Fruit fly (Drosophila melanogaster) whole organism, embryonic: Measurements from ENCODE around the gene mRpL32.

Experiments used
- Ada2b ChIP-seq: fragments of 200-800 bp; sonication (Bioruptor generic); IDR thresholded peaks from 2 replicates; pipeline ENCODE4 v1.3.6; 2022; ENCODE audit warnings: missing biosample characterization, missing genetic modification characterization
- Aef1 ChIP-seq: fragments of 200-800 bp; sonication (Bioruptor generic); IDR thresholded peaks from 3 replicates; pipeline ENCODE4 v1.3.6; 2022; ENCODE audit warnings: missing biosample characterization, missing genetic modification characterization
- Bgb ChIP-seq: fragments of 200-800 bp; sonication (Bioruptor generic); IDR thresholded peaks from 2 replicates; pipeline ENCODE4 v1.3.6; 2022; ENCODE audit warnings: missing biosample characterization, missing genetic modification characterization; ENCODE audit not compliant: partially characterized antibody
- CG12104 ChIP-seq: fragments of 200-800 bp; sonication (Bioruptor generic); optimal IDR thresholded peaks from 3 replicates; lab custom pipeline; 2016; ENCODE audit warnings: missing biosample characterization, missing genetic modification characterization
- CG17328 ChIP-seq: fragments of 200-800 bp; sonication (Bioruptor generic); IDR thresholded peaks from 2 replicates; pipeline ENCODE4 v1.3.6; 2022; ENCODE audit warnings: missing biosample characterization, missing genetic modification characterization
- CG2875 ChIP-seq: fragments of 200-800 bp; sonication (Bioruptor generic); optimal IDR thresholded peaks from 2 replicates; lab custom pipeline; 2017; ENCODE audit warnings: missing biosample characterization, mild to moderate bottlenecking, missing genetic modification characterization, missing genetic modification reagents
- CG32767 ChIP-seq: fragments of 200-800 bp; sonication (Bioruptor generic); IDR thresholded peaks from 2 replicates; pipeline ENCODE4 v1.3.6; 2022; ENCODE audit warnings: missing biosample characterization, missing genetic modification characterization
- CG34422 ChIP-seq: fragments of 200-800 bp; sonication (Bioruptor generic); IDR thresholded peaks from 3 replicates; pipeline ENCODE4 v1.3.6; 2022; ENCODE audit warnings: missing biosample characterization, missing genetic modification characterization
- CG6654 ChIP-seq: fragments of 200-800 bp; sonication (Bioruptor generic); optimal IDR thresholded peaks from 2 replicates; lab custom pipeline; 2017; ENCODE audit warnings: missing biosample characterization, mild to moderate bottlenecking, missing genetic modification characterization
- CG7839 ChIP-seq: fragments of 200-800 bp; sonication (Bioruptor generic); optimal IDR thresholded peaks from 3 replicates; lab custom pipeline; 2018; ENCODE audit warnings: missing biosample characterization, mild to moderate bottlenecking, missing genetic modification characterization, moderate library complexity
- CG8089 ChIP-seq: fragments of 200-800 bp; sonication (Bioruptor generic); optimal IDR thresholded peaks from 3 replicates; lab custom pipeline; 2016; ENCODE audit warnings: missing biosample characterization, missing genetic modification characterization
- CG8359 ChIP-seq: fragments of 200-800 bp; sonication (Bioruptor generic); optimal IDR thresholded peaks from 2 replicates; lab custom pipeline; 2017; ENCODE audit warnings: missing biosample characterization, mild to moderate bottlenecking, missing genetic modification characterization, borderline replicate concordance
- CG8944 ChIP-seq: fragments of 200-800 bp; sonication (Bioruptor generic); optimal IDR thresholded peaks from 3 replicates; lab custom pipeline; 2016; ENCODE audit warnings: missing biosample characterization, missing genetic modification characterization
- D19A ChIP-seq: fragments of 200-800 bp; optimal IDR thresholded peaks from 3 replicates; lab custom pipeline; 2019; ENCODE audit warnings: missing biosample characterization, mild to moderate bottlenecking, missing genetic modification characterization, moderate library complexity
- D19B ChIP-seq: fragments of 200-800 bp; sonication (Bioruptor generic); optimal IDR thresholded peaks from 2 replicates; lab custom pipeline; 2017; ENCODE audit warnings: missing biosample characterization, mild to moderate bottlenecking, missing genetic modification characterization
- Dbx ChIP-seq: fragments of 200-800 bp; sonication (Bioruptor generic); IDR thresholded peaks from 3 replicates; pipeline ENCODE4 v1.3.6; 2022; ENCODE audit warnings: missing biosample characterization, missing genetic modification characterization
- Dll ChIP-seq: fragments of 200-800 bp; sonication (Bioruptor generic); IDR thresholded peaks from 4 replicates; pipeline ENCODE4 v1.3.6; 2022; ENCODE audit warnings: missing biosample characterization, missing genetic modification characterization; ENCODE audit not compliant: partially characterized antibody
- Ets97D ChIP-seq: fragments of 200-800 bp; sonication (Bioruptor generic); optimal IDR thresholded peaks from 3 replicates; lab custom pipeline; 2016; ENCODE audit warnings: missing biosample characterization, missing genetic modification characterization
- H15 ChIP-seq: fragments of 200-800 bp; sonication (Bioruptor generic); IDR thresholded peaks from 3 replicates; pipeline ENCODE4 v1.3.6; 2022; ENCODE audit warnings: missing biosample characterization, missing genetic modification characterization
- HmgD ChIP-seq: fragments of 200-800 bp; sonication (Bioruptor generic); optimal IDR thresholded peaks from 3 replicates; lab custom pipeline; 2016; ENCODE audit warnings: missing biosample characterization, missing genetic modification characterization
- Hr78 ChIP-seq, 2 experiments: fragments of 200-800 bp in 1 of 2; fragments of >200 bp in 1 of 2; sonication (Bioruptor generic) in 1 of 2; optimal IDR thresholded peaks; 2 replicates each; lab custom pipeline; 2017 to 2019; ENCODE audit warnings: missing biosample characterization in 2 of 2, missing genetic modification characterization in 2 of 2, mild to moderate bottlenecking in 1 of 2, moderate library complexity in 1 of 2
- Hsf ChIP-seq: fragments of 200-800 bp; sonication (Bioruptor generic); optimal IDR thresholded peaks from 3 replicates; lab custom pipeline; 2016; ENCODE audit warnings: missing biosample characterization, missing genetic modification characterization
- Lim3 ChIP-seq: fragments of 200-800 bp; sonication (Bioruptor generic); IDR thresholded peaks from 2 replicates; pipeline ENCODE4 v1.3.6; 2022; ENCODE audit warnings: missing biosample characterization, missing genetic modification characterization
- TFAM ChIP-seq: fragments of 200-800 bp; sonication (Bioruptor generic); optimal IDR thresholded peaks from 2 replicates; lab custom pipeline; 2017; ENCODE audit warnings: missing biosample characterization, missing genetic modification characterization, inconsistent platforms
- Trl ChIP-seq, 3 experiments: fragments of >200 bp in 2 of 3; fragments of 200-800 bp in 1 of 3; sonication (Bioruptor generic) in 1 of 3; optimal IDR thresholded peaks; 2 replicates in 1 of 3; 3 replicates in 2 of 3; lab custom pipeline; 2016 to 2017; ENCODE audit warnings: missing biosample characterization in 1 of 3, missing genetic modification characterization in 1 of 3
- Xrp1 ChIP-seq: fragments of 200-800 bp; sonication (Bioruptor generic); IDR thresholded peaks from 2 replicates; pipeline ENCODE4 v1.3.6; 2022; ENCODE audit warnings: missing biosample characterization, missing genetic modification characterization
- abd-A ChIP-seq: fragments of 200-800 bp; sonication (Bioruptor generic); optimal IDR thresholded peaks from 3 replicates; lab custom pipeline; 2019; ENCODE audit warnings: missing biosample characterization, mild to moderate bottlenecking, missing genetic modification characterization, moderate library complexity
- ac ChIP-seq: fragments of 200-800 bp; sonication (Bioruptor generic); optimal IDR thresholded peaks from 3 replicates; lab custom pipeline; 2017; ENCODE audit warnings: missing biosample characterization, mild to moderate bottlenecking, missing genetic modification characterization
- bbx ChIP-seq: fragments of 200-800 bp; sonication (Bioruptor generic); IDR thresholded peaks from 2 replicates; pipeline ENCODE4 v1.3.6; 2022; ENCODE audit warnings: missing biosample characterization, missing genetic modification characterization; ENCODE audit not compliant: partially characterized antibody
- cad ChIP-seq: fragments of >200 bp; optimal IDR thresholded peaks from 2 replicates; lab custom pipeline; 2017; ENCODE audit warnings: missing biosample characterization, missing genetic modification characterization
- cato ChIP-seq: fragments of 200-800 bp; sonication (Bioruptor generic); optimal IDR thresholded peaks from 2 replicates; lab custom pipeline; 2016; ENCODE audit warnings: missing biosample characterization, missing genetic modification characterization, borderline replicate concordance
- chinmo ChIP-seq: fragments of 200-800 bp; sonication (Bioruptor generic); IDR thresholded peaks from 4 replicates; pipeline ENCODE4 v1.3.6; 2022; ENCODE audit warnings: missing biosample characterization, missing genetic modification characterization; ENCODE audit not compliant: partially characterized antibody
- chm ChIP-seq: fragments of 200-800 bp; sonication (Bioruptor generic); IDR thresholded peaks from 2 replicates; pipeline ENCODE4 v1.3.6; 2022; ENCODE audit warnings: missing biosample characterization, missing genetic modification characterization
- dimm ChIP-seq: fragments of 200-800 bp; sonication (Bioruptor generic); IDR thresholded peaks from 2 replicates; pipeline ENCODE4 v1.3.6; 2022; ENCODE audit warnings: missing biosample characterization, missing genetic modification characterization
- dpn ChIP-seq, 2 experiments: fragments of 200-800 bp; sonication (Bioruptor generic); optimal IDR thresholded peaks; 3 replicates each; lab custom pipeline; 2016; ENCODE audit warnings: missing biosample characterization in 2 of 2, missing genetic modification characterization in 2 of 2
- esg ChIP-seq: fragments of 200-800 bp; sonication (Bioruptor generic); conservative IDR thresholded peaks from 2 replicates; pipeline ENCODE4 v1.3.6; 2022; ENCODE audit warnings: missing biosample characterization, missing genetic modification characterization
- fd3F ChIP-seq: fragments of 200-800 bp; sonication (Bioruptor generic); optimal IDR thresholded peaks from 2 replicates; lab custom pipeline; 2018; ENCODE audit warnings: missing biosample characterization, mild to moderate bottlenecking, missing genetic modification characterization, moderate library complexity
- fru ChIP-seq: fragments of >200 bp; optimal IDR thresholded peaks from 2 replicates; lab custom pipeline; 2017
- gsb ChIP-seq: fragments of 200-800 bp; sonication (Bioruptor generic); IDR thresholded peaks from 2 replicates; pipeline ENCODE4 v1.3.6; 2022; ENCODE audit warnings: missing biosample characterization, missing genetic modification characterization
- hth ChIP-seq: fragments of >200 bp; optimal IDR thresholded peaks from 2 replicates; lab custom pipeline; 2017; ENCODE audit warnings: inconsistent platforms
- jumu ChIP-seq: fragments of 200-800 bp; sonication (Bioruptor generic); optimal IDR thresholded peaks from 3 replicates; lab custom pipeline; 2016; ENCODE audit warnings: missing biosample characterization, missing genetic modification characterization
- lbe ChIP-seq: fragments of 200-800 bp; sonication (Bioruptor generic); optimal IDR thresholded peaks from 2 replicates; lab custom pipeline; 2016; ENCODE audit warnings: missing biosample characterization, mild to moderate bottlenecking, missing genetic modification characterization
- mirr ChIP-seq: fragments of 200-800 bp; sonication (Bioruptor generic); optimal IDR thresholded peaks from 3 replicates; lab custom pipeline; 2018; ENCODE audit warnings: missing biosample characterization, mild to moderate bottlenecking, missing genetic modification characterization
- oc ChIP-seq: fragments of 200-800 bp; sonication (Bioruptor generic); optimal IDR thresholded peaks from 2 replicates; lab custom pipeline; 2018; ENCODE audit warnings: missing biosample characterization, mild to moderate bottlenecking, missing genetic modification characterization, moderate library complexity
- salm ChIP-seq: fragments of 200-800 bp; sonication (Bioruptor generic); optimal IDR thresholded peaks from 2 replicates; lab custom pipeline; 2018; ENCODE audit warnings: missing biosample characterization, mild to moderate bottlenecking, missing genetic modification characterization
- sd ChIP-seq: fragments of 200-800 bp; sonication (Bioruptor generic); optimal IDR thresholded peaks from 3 replicates; lab custom pipeline; 2018; ENCODE audit warnings: missing biosample characterization, mild to moderate bottlenecking, missing genetic modification characterization, moderate library complexity
- sens-2 ChIP-seq: fragments of 200-800 bp; sonication (Bioruptor generic); IDR thresholded peaks from 2 replicates; pipeline ENCODE4 v1.3.6; 2022; ENCODE audit warnings: missing biosample characterization, missing genetic modification characterization
- sim ChIP-seq: fragments of 200-800 bp; sonication (Bioruptor generic); IDR thresholded peaks from 2 replicates; pipeline ENCODE4 v1.3.6; 2022; ENCODE audit warnings: missing biosample characterization, missing genetic modification characterization
- ttk ChIP-seq: fragments of 200-800 bp; sonication (Bioruptor generic); IDR thresholded peaks from 2 replicates; pipeline ENCODE4 v2.1.2; 2022; ENCODE audit warnings: missing biosample characterization, missing genetic modification characterization
- wek ChIP-seq: fragments of 200-800 bp; sonication (Bioruptor generic); optimal IDR thresholded peaks from 3 replicates; lab custom pipeline; 2018; ENCODE audit warnings: missing biosample characterization, mild to moderate bottlenecking, missing genetic modification characterization, moderate library complexity
- wor ChIP-seq: fragments of 200-800 bp; sonication (Bioruptor generic); IDR thresholded peaks from 2 replicates; pipeline ENCODE4 v1.3.6; 2022; ENCODE audit warnings: missing biosample characterization, missing genetic modification characterization

The mRpL32 gene

DNA sequence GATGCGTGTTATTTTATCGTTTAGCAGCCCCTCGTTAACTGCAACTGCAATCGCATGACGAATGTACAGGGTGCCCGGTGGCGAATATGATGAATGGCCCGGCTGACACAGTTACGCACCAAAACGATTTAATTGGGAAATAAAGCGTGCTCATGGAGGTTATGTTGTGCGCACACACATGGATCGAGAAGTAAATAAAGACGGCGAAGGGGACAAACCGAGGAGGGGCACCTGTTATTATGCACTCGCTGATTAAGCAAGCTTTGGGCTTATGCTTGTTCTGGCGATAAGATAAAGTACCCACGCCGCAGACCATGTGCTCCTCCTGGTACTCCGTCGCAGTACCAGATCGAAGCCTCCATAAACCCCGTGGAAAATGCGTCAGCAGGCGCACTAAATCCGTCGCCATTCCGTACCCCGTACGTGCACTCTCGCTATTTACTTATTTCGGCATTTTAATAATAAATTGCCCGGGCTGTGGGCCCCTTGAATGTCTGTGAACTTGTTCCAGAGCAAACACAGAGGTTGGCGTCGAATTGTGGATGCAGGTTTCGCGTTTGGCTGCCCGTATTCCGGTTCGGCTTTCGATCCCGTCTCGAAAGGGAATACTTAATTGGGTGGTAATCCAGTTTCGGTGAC, 27.5 kb upstream of the mRpL32 start (continued):
- TF ChIP-seq HmgD (GFP tag; lab: Kevin White, UChicago) (no peak), cato (GFP tag; lab: Kevin White, UChicago) (no peak), CG32767 (GFP tag; lab: Robert Waterston, UW) (no peak), CG34422 (GFP tag; lab: Robert Waterston, UW) (peak; percentile 39; the same call in 1 of the 3 replicates), wor (GFP tag; lab: Robert Waterston, UW) (no peak), chm (GFP tag; lab: Robert Waterston, UW) (no peak), CG6654 (GFP tag; lab: Kevin White, UChicago) (no peak), chinmo (GFP tag; lab: Robert Waterston, UW) (no peak), CG7839 (tag; lab: Kevin White, UChicago) (no peak), Hr78 (GFP tag; optimal IDR thresholded peaks at IDR 0.05; lab: Kevin White, UChicago) (peak in 1 of 2 experiments; percentile 5), CG8359 (GFP tag; lab: Kevin White, UChicago) (no peak), sim (no peak), dpn (GFP tag; optimal IDR thresholded peaks at IDR 0.05; lab: Kevin White, UChicago) (no peak), Trl (optimal IDR thresholded peaks at IDR 0.05; lab: Kevin White, UChicago) (no peak), Trl (GFP tag; optimal IDR thresholded peaks at IDR 0.05; lab: Kevin White, UChicago) (no peak), fd3F (GFP tag; lab: Kevin White, UChicago) (no peak), cad (no peak), mirr (GFP tag; lab: Kevin White, UChicago) (peak; percentile 24), bbx (GFP tag; lab: Robert Waterston, UW) (no peak), CG12104 (GFP tag; lab: Kevin White, UChicago) (no peak), abd-A (tag; lab: Kevin White, UChicago) (no peak), gsb (GFP tag; lab: Robert Waterston, UW) (no peak), dimm (GFP tag; lab: Robert Waterston, UW) (no peak), Aef1 (GFP tag; lab: Robert Waterston, UW) (no peak), CG8089 (GFP tag; lab: Kevin White, UChicago) (no peak), CG17328 (GFP tag; lab: Robert Waterston, UW) (no peak), Xrp1 (GFP tag; lab: Robert Waterston, UW) (peak; percentile 5; the same call in 1 of the 2 replicates), sens-2 (GFP tag; lab: Robert Waterston, UW) (peak; percentile 50), CG8944 (GFP tag; lab: Kevin White, UChicago) (no peak), ttk (GFP tag; lab: Robert Waterston, UW) (no peak), oc (no peak), TFAM (GFP tag; lab: Kevin White, UChicago) (no peak), Bgb (GFP tag; lab: Robert Waterston, UW) (no peak), salm (no peak), Ets97D (GFP tag; lab: Kevin White, UChicago) (no peak), hth (lab: Kevin White, UChicago) (no peak), Hsf (GFP tag; lab: Kevin White, UChicago) (no peak), Lim3 (no peak), Dbx (GFP tag; lab: Robert Waterston, UW) (no peak), D19B (GFP tag; lab: Kevin White, UChicago) (no peak), wek (GFP tag; lab: Kevin White, UChicago) (no peak), D19A (tag; lab: Kevin White, UChicago) (no peak), sd (tag; lab: Kevin White, UChicago) (no peak), fru (lab: Kevin White, UChicago) (no peak), CG2875 (GFP tag; lab: Kevin White, UChicago) (no peak), Ada2b (GFP tag; lab: Robert Waterston, UW) (no peak), lbe (GFP tag; lab: Kevin White, UChicago) (peak; percentile 43), H15 (GFP tag; lab: Robert Waterston, UW) (no peak), ac (GFP tag; lab: Kevin White, UChicago) (no peak), Dll (GFP tag; lab: Robert Waterston, UW) (0 out of 4 replicates have a peak, but pooled peaks have one; percentile 13), jumu (GFP tag; lab: Kevin White, UChicago) (no peak), esg (no peak)
